Worm (Caenorhabditis elegans) whole organism, L2 larva: ENCODE results near the gene argk-1.

Experiments
- R02D3.7 ChIP-seq: fragments of 150-350 bp; optimal IDR thresholded peaks from 2 replicates; lab custom pipeline; 2014; ENCODE audit warnings: missing biosample characterization, missing genetic modification characterization
- alr-1 ChIP-seq: fragments of 150-350 bp; optimal IDR thresholded peaks from 2 replicates; lab custom pipeline; 2014; ENCODE audit warnings: missing biosample characterization, missing genetic modification characterization
- aly-2 ChIP-seq: fragments of 150-350 bp; optimal IDR thresholded peaks from 2 replicates; lab custom pipeline; 2014; ENCODE audit warnings: missing biosample characterization, missing genetic modification characterization
- ama-1 ChIP-seq: fragments of 150-350 bp; optimal IDR thresholded peaks from 2 replicates; lab custom pipeline; 2018; ENCODE audit warnings: inconsistent platforms
- ceh-16 ChIP-seq: fragments of 150-350 bp; optimal IDR thresholded peaks from 2 replicates; lab custom pipeline; 2014; ENCODE audit warnings: missing biosample characterization, missing genetic modification characterization
- nhr-11 ChIP-seq: fragments of 150-350 bp; optimal IDR thresholded peaks from 2 replicates; lab custom pipeline; 2014; ENCODE audit warnings: missing biosample characterization, missing genetic modification characterization
- nhr-12 ChIP-seq: fragments of 150-350 bp; optimal IDR thresholded peaks from 2 replicates; lab custom pipeline; 2014; ENCODE audit warnings: missing biosample characterization, missing genetic modification characterization
- nhr-77 ChIP-seq: fragments of 150-350 bp; optimal IDR thresholded peaks from 2 replicates; lab custom pipeline; 2014; ENCODE audit warnings: missing biosample characterization, missing genetic modification characterization
- snpc-4 ChIP-seq: fragments of 150-350 bp; optimal IDR thresholded peaks from 2 replicates; lab custom pipeline; 2014; ENCODE audit warnings: missing biosample characterization, missing genetic modification characterization
- unc-39 ChIP-seq: fragments of 150-350 bp; optimal IDR thresholded peaks from 2 replicates; lab custom pipeline; 2014; ENCODE audit warnings: missing biosample characterization, missing genetic modification characterization
- unc-55 ChIP-seq: fragments of 150-350 bp; sonication (generic microtip); optimal IDR thresholded peaks from 3 replicates; lab custom pipeline; 2014; ENCODE audit warnings: missing biosample characterization, missing genetic modification reagents, missing genetic modification characterization
- unc-62 ChIP-seq: fragments of 150-350 bp; optimal IDR thresholded peaks from 2 replicates; lab custom pipeline; 2014; ENCODE audit warnings: missing biosample characterization, missing genetic modification reagents, missing genetic modification characterization
- ztf-11 ChIP-seq: sonication (generic microtip); optimal IDR thresholded peaks from 2 replicates; lab custom pipeline; 2017; ENCODE audit warnings: missing biosample characterization, missing genetic modification characterization

ce11 chrV:16100103-16100730 is 3.5 kb upstream of the argk-1 start, which contains the start of gene cth-1:
- TF ChIP-seq ceh-16 (no peak), unc-55 (GFP tag; lab: Kevin White, UChicago) (no peak), ztf-11 (tag; lab: Kevin White, UChicago) (no peak), snpc-4 (tag; lab: Kevin White, UChicago) (no peak), unc-39 (tag; lab: Kevin White, UChicago) (no peak), nhr-77 (tag; lab: Kevin White, UChicago) (no peak), unc-62 (GFP tag; lab: Kevin White, UChicago) (no peak), alr-1 (tag; lab: Kevin White, UChicago) (no peak), nhr-12 (tag; lab: Kevin White, UChicago) (no peak), nhr-11 (tag; lab: Kevin White, UChicago) (no peak), ama-1 (lab: Kevin White, UChicago) (no peak), aly-2 (tag; lab: Kevin White, UChicago) (no peak), R02D3.7 (tag; lab: Kevin White, UChicago) (no peak)
